Worm (Caenorhabditis elegans): ENCODE results near the gene C50E3.15.
A peak's percentile ranks its signal among the peaks of the same experiment; 100 is the strongest.

C50E3.15 gene

DNA sequence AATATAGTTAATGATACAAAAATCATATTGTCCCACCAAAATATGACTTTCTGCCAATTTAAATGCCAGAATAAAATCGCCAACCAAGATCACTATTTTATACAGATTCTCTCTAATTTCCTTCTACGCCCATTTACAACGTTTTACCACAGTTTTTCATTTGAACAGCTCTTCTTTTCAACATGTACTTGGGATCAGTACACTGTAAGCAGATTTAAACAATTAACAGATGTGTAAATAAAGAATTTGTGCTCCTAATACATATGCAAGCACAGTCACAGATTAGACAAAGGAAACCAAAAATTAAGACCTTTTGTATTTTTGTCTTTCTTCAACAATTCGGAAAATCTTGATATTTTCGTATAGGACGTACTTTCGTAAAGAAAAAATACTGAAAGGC lies 25.2 kb downstream of the C50E3.15 start, which contains the start of gene F07C4.11:
F07C4.11 (minus strand) TSS at position 101 of the 400 bp plus-strand sequence.
- TF ChIP-seq F57C9.4 (tag; optimal IDR thresholded peaks at IDR 0.05) (no peak), lin-26 (GFP tag; IDR thresholded peaks at IDR 0.05) (no peak), ceh-58 (GFP tag; IDR thresholded peaks at IDR 0.05) (no peak), tlf-1 (GFP tag; optimal IDR thresholded peaks at IDR 0.05) (no peak), lin-54 (GFP tag; optimal IDR thresholded peaks at IDR 0.05) (no peak), unc-62 (GFP tag; optimal IDR thresholded peaks at IDR 0.05) (no peak)

DNA sequence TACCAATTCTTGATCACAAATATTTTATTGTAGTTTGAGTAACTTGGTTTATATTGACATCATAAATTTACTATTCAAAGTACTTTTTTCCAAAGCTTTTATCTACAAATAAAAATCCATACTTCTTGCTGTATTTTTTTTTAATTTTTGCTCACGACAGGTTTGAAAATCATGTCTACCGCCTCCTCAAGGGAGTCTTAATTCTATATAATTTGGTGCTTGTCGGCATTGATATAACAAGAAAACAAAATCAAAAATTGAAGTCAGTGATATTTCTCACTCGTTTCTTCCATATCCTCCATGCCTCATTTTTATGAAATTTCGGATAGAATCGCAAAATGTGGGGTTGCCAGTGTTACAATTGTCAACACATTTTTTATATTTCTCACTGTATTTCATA lies 27.2 kb downstream of the C50E3.15 start, which contains the start of gene str-47:
str-47 (plus strand) TSS at position 301 of the 400 bp plus-strand sequence.
- TF ChIP-seq aptf-3 (GFP tag; IDR thresholded peaks at IDR 0.05) (no peak), hmg-20 (GFP tag; IDR thresholded peaks at IDR 0.05) (no peak), tbp1 (GFP tag; optimal IDR thresholded peaks at IDR 0.05) (no peak), nhr-120 (GFP tag; IDR thresholded peaks at IDR 0.05) (no peak), ccch-3 (GFP tag; optimal IDR thresholded peaks at IDR 0.05) (no peak), sdz-38 (tag; optimal IDR thresholded peaks at IDR 0.05) (no peak), rec-8 (tag; optimal IDR thresholded peaks at IDR 0.05) (no peak), let-607 (tag; optimal IDR thresholded peaks at IDR 0.05) (no peak), him-1 (tag; optimal IDR thresholded peaks at IDR 0.05) (no peak), ceh-40 (GFP tag; IDR thresholded peaks at IDR 0.05) (no peak), gei-17 (GFP tag; optimal IDR thresholded peaks at IDR 0.05) (no peak), ztf-22 (GFP tag; optimal IDR thresholded peaks at IDR 0.05) (no peak), snpc-1.3 (tag; optimal IDR thresholded peaks at IDR 0.05; ENCODE audit: insufficient read depth) (no peak), nhr-90 (tag; optimal IDR thresholded peaks at IDR 0.05) (no peak)

ce11 chrV:7647147-7647546 lies 28.9 kb downstream of the C50E3.15 start:
- TF ChIP-seq ztf-28 (GFP tag; IDR thresholded peaks at IDR 0.05) (no peak), lin-35 (GFP tag; optimal IDR thresholded peaks at IDR 0.05) (no peak), tbx-9 (tag; optimal IDR thresholded peaks at IDR 0.05; ENCODE audit: borderline replicate concordance) (no peak), rpc-1 (optimal IDR thresholded peaks at IDR 0.05) (no peak), rpc-1 (tag; optimal IDR thresholded peaks at IDR 0.05) (peak; percentile 8), xnd-1 (tag; optimal IDR thresholded peaks at IDR 0.05) (no peak), F52B5.7 (tag; optimal IDR thresholded peaks at IDR 0.05) (no peak)

- no peak for TF ChIP-seq Y53F4B.3 (GFP tag; IDR thresholded peaks at IDR 0.05)
- no peak for TF ChIP-seq rec-8 (tag; optimal IDR thresholded peaks at IDR 0.05)
- TF ChIP-seq ztf-6 (GFP tag; IDR thresholded peaks at IDR 0.05) = no peak
- no peak for TF ChIP-seq attf-5 (GFP tag; optimal IDR thresholded peaks at IDR 0.05)
- TF ChIP-seq nfya-2 (GFP tag; IDR thresholded peaks at IDR 0.05) = no peak
- TF ChIP-seq nhr-179 (tag; optimal IDR thresholded peaks at IDR 0.05) = no peak
- TF ChIP-seq C06A6.2 (GFP tag; conservative IDR thresholded peaks at IDR 0.05) = no peak
- no peak for TF ChIP-seq athp-1 (tag; optimal IDR thresholded peaks at IDR 0.05)
- no peak for TF ChIP-seq dox-1 (GFP tag; IDR thresholded peaks at IDR 0.05)
- no peak for TF ChIP-seq hrde-1 (tag; optimal IDR thresholded peaks at IDR 0.05; ENCODE audit: borderline replicate concordance)
- TF ChIP-seq F37B4.10 (GFP tag; IDR thresholded peaks at IDR 0.05) = no peak
- TF ChIP-seq C17E4.6 (GFP tag; IDR thresholded peaks at IDR 0.05) = no peak
- TF ChIP-seq lsl-1 (GFP tag; optimal IDR thresholded peaks at IDR 0.05) = no peak
- TF ChIP-seq ceh-91 (GFP tag; IDR thresholded peaks at IDR 0.05) = no peak
- no peak for TF ChIP-seq B0336.3 (GFP tag; IDR thresholded peaks at IDR 0.05)
- no peak for TF ChIP-seq ceh-40 (GFP tag; IDR thresholded peaks at IDR 0.05)
- no peak for TF ChIP-seq mcd-1 (GFP tag; IDR thresholded peaks at IDR 0.05)
- no peak for TF ChIP-seq nhr-120 (GFP tag; IDR thresholded peaks at IDR 0.05)
Observed at ce11 chrV:7649963-7650362, 31.7 kb downstream of the C50E3.15 start.

Data from whole organism, young adult.